Worm (Caenorhabditis elegans) whole organism, L4/young adult: Measurements from ENCODE around the gene sdz-4.

Experiments used
- W03F9.2 ChIP-seq: fragments of 150-350 bp; optimal IDR thresholded peaks from 2 replicates; lab custom pipeline; 2014; ENCODE audit warnings: missing biosample characterization, missing genetic modification characterization
- dao-5 ChIP-seq: sonication (generic microtip); optimal IDR thresholded peaks from 2 replicates; lab custom pipeline; 2016; ENCODE audit warnings: missing genotype, missing genetic modification characterization, moderate library complexity, missing compliant biosample characterization
- him-1 ChIP-seq: sonication (generic microtip); optimal IDR thresholded peaks from 2 replicates; lab custom pipeline; 2016; ENCODE audit warnings: missing genotype, missing genetic modification reagents, missing genetic modification characterization, missing compliant biosample characterization

DNA sequence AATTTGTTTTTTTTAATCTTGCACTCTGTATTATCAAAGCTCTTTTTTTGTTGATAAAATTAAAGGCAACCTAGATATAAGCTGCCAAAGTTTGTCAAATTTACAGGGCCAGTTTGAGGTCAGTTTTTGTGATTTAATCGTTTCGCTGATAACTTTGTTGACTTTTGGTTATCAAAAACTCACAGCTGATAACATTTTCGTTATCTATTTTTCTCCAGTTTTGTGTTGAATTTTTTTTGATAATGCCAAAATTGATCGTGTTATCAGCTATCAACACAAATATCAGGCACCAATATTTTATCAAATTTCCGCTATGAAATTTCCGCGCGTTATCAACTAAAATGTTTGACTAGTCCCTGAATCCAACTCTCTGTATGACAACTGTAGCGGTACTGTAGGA lies 43.5 kb upstream of the sdz-4 start:
- no peak for TF ChIP-seq him-1 (tag; lab: Kevin White, UChicago)
- no peak for TF ChIP-seq W03F9.2 (tag; lab: Kevin White, UChicago)
- no peak for TF ChIP-seq dao-5 (tag; lab: Kevin White, UChicago)
